Worm (Caenorhabditis elegans): ENCODE measurements around the gene C36A4.4.

- TF ChIP-seq snpc-4 (tag; optimal IDR thresholded peaks at IDR 0.05) (no peak), nhr-12 (tag; optimal IDR thresholded peaks at IDR 0.05) (no peak), nhr-28 (tag; optimal IDR thresholded peaks at IDR 0.05) (no peak), unc-62 (GFP tag; optimal IDR thresholded peaks at IDR 0.05) (no peak), nhr-237 (tag; optimal IDR thresholded peaks at IDR 0.05) (no peak), ztf-11 (tag; optimal IDR thresholded peaks at IDR 0.05) (no peak), pha-4 (tag; optimal IDR thresholded peaks at IDR 0.05) (no peak), zip-8 (tag; optimal IDR thresholded peaks at IDR 0.05) (no peak), mab-5 (tag; optimal IDR thresholded peaks at IDR 0.05) (no peak)
Observed at ce11 chrIII:3821969-3822453, 21.4 kb downstream of the C36A4.4 start, which contains the start of gene amx-1.

Data from whole organism, mixed stage, embryonic.